Worm (Caenorhabditis elegans) whole organism, midembryonic: ENCODE results near the gene nop-1.

ENCODE experiments used
- cog-1 ChIP-seq: sonication (generic microtip); optimal IDR thresholded peaks from 2 replicates; lab custom pipeline; 2016; ENCODE audit warnings: missing genetic modification characterization, missing compliant biosample characterization
- flt-1 ChIP-seq: fragments of 200-800 bp; sonication (Bioruptor generic); IDR thresholded peaks from 2 replicates; pipeline ENCODE4 v1.3.6; 2022; ENCODE audit warnings: missing genetic modification characterization, missing compliant biosample characterization
- klf-2 ChIP-seq: fragments of 200-800 bp; sonication (Bioruptor generic); conservative IDR thresholded peaks from 2 replicates; pipeline ENCODE4 v1.3.6; 2022; ENCODE audit warnings: missing genetic modification reagents, missing genetic modification characterization, missing compliant biosample characterization
- med-1 ChIP-seq: sonication (generic microtip); optimal IDR thresholded peaks from 2 replicates; lab custom pipeline; 2017; ENCODE audit warnings: missing genetic modification characterization, mild to moderate bottlenecking, missing compliant biosample characterization, antibody characterized with exemption, missing genetic modification reagents; ENCODE audit not compliant: insufficient read depth
- tab-1 ChIP-seq: fragments of 200-800 bp; sonication (Bioruptor generic); IDR thresholded peaks from 2 replicates; pipeline ENCODE4 v1.3.6; 2022; ENCODE audit warnings: missing genetic modification characterization, missing compliant biosample characterization
- ztf-23 ChIP-seq: fragments of 200-800 bp; sonication (Bioruptor generic); IDR thresholded peaks from 2 replicates; pipeline ENCODE4 v1.3.6; 2022; ENCODE audit warnings: missing genetic modification reagents, missing genetic modification characterization, missing compliant biosample characterization
- ztf-29 ChIP-seq: fragments of 200-800 bp; sonication (Bioruptor generic); IDR thresholded peaks from 2 replicates; pipeline ENCODE4 v1.3.6; 2022; ENCODE audit warnings: missing genetic modification reagents, missing genetic modification characterization, missing compliant biosample characterization

- TF ChIP-seq tab-1 (GFP tag; lab: Robert Waterston, UW) (no peak), klf-2 (GFP tag; lab: Robert Waterston, UW) (no peak), cog-1 (tag; lab: Kevin White, UChicago) (no peak), ztf-29 (no peak), med-1 (GFP tag; lab: Kevin White, UChicago) (no peak), flt-1 (GFP tag; lab: Robert Waterston, UW) (no peak), ztf-23 (GFP tag; lab: Robert Waterston, UW) (no peak)
Observed at ce11 chrIII:5936992-5937391, 21.5 kb upstream of the nop-1 start, which contains the start of gene EGAP1.1.
